Worm (Caenorhabditis elegans) whole organism, L2 larva: ENCODE data around the gene C53D6.11.

Experiments used
- C34F6.9 ChIP-seq: fragments of 150-350 bp; optimal IDR thresholded peaks from 2 replicates; lab custom pipeline; 2014; ENCODE audit warnings: missing biosample characterization, missing genetic modification characterization
- F13H6.1 ChIP-seq: sonication (generic microtip); optimal IDR thresholded peaks from 2 replicates; lab custom pipeline; 2016; ENCODE audit warnings: missing genetic modification characterization, missing compliant biosample characterization
- R02D3.7 ChIP-seq: fragments of 150-350 bp; optimal IDR thresholded peaks from 2 replicates; lab custom pipeline; 2014; ENCODE audit warnings: missing biosample characterization, missing genetic modification characterization
- Y55F3AM.14 ChIP-seq: fragments of 200-800 bp; sonication (Bioruptor generic); optimal IDR thresholded peaks from 2 replicates; lab custom pipeline; 2018; ENCODE audit warnings: mild to moderate bottlenecking, missing genetic modification characterization, missing compliant biosample characterization
- ZK546.5 ChIP-seq: sonication (generic microtip); optimal IDR thresholded peaks from 2 replicates; lab custom pipeline; 2017; ENCODE audit warnings: missing biosample characterization, missing genetic modification characterization
- aly-2 ChIP-seq: fragments of 150-350 bp; optimal IDR thresholded peaks from 2 replicates; lab custom pipeline; 2014; ENCODE audit warnings: missing biosample characterization, missing genetic modification characterization
- ama-1 ChIP-seq: fragments of 150-350 bp; optimal IDR thresholded peaks from 2 replicates; lab custom pipeline; 2018; ENCODE audit warnings: inconsistent platforms
- ceh-82 ChIP-seq: fragments of 150-350 bp; optimal IDR thresholded peaks from 2 replicates; lab custom pipeline; 2014; ENCODE audit warnings: missing biosample characterization, missing genetic modification characterization
- crh-2 ChIP-seq: sonication (generic microtip); optimal IDR thresholded peaks from 2 replicates; lab custom pipeline; 2017; ENCODE audit warnings: missing biosample characterization, missing genetic modification characterization
- dmd-4 ChIP-seq: sonication (generic microtip); optimal IDR thresholded peaks from 2 replicates; lab custom pipeline; 2017; ENCODE audit warnings: missing biosample characterization, missing genetic modification characterization
- elt-1 ChIP-seq: fragments of 150-350 bp; optimal IDR thresholded peaks from 2 replicates; lab custom pipeline; 2014; ENCODE audit warnings: missing biosample characterization, missing genetic modification characterization
- elt-3 ChIP-seq: sonication (generic microtip); optimal IDR thresholded peaks from 2 replicates; lab custom pipeline; 2017; ENCODE audit warnings: missing biosample characterization, missing genetic modification characterization
- lin-13 ChIP-seq: fragments of 150-350 bp; optimal IDR thresholded peaks from 2 replicates; lab custom pipeline; 2014; ENCODE audit warnings: missing biosample characterization, missing genetic modification reagents, missing genetic modification characterization
- lin-39 ChIP-seq: fragments of 150-350 bp; optimal IDR thresholded peaks from 2 replicates; lab custom pipeline; 2014; ENCODE audit warnings: missing biosample characterization, missing genetic modification reagents, missing genetic modification characterization
- lsy-2 ChIP-seq, 2 experiments: fragments of 150-350 bp in 1 of 2; sonication (generic microtip) in 1 of 2; optimal IDR thresholded peaks; 2 replicates each; lab custom pipeline; 2014 to 2017; ENCODE audit warnings: missing biosample characterization in 2 of 2, missing genetic modification characterization in 2 of 2
- mbf-1 ChIP-seq: sonication (generic microtip); optimal IDR thresholded peaks from 2 replicates; lab custom pipeline; 2017; ENCODE audit warnings: missing biosample characterization, missing genetic modification characterization
- mdl-1 ChIP-seq, 2 experiments: fragments of 150-350 bp in 1 of 2; sonication (generic microtip) in 1 of 2; optimal IDR thresholded peaks; 2 replicates each; lab custom pipeline; 2017; ENCODE audit warnings: missing biosample characterization in 2 of 2, missing genetic modification characterization in 2 of 2
- nhr-10 ChIP-seq: sonication (generic microtip); optimal IDR thresholded peaks from 2 replicates; lab custom pipeline; 2017; ENCODE audit warnings: missing biosample characterization, missing genetic modification characterization
- nhr-11 ChIP-seq: fragments of 150-350 bp; optimal IDR thresholded peaks from 2 replicates; lab custom pipeline; 2014; ENCODE audit warnings: missing biosample characterization, missing genetic modification characterization
- nhr-12 ChIP-seq: fragments of 150-350 bp; optimal IDR thresholded peaks from 2 replicates; lab custom pipeline; 2014; ENCODE audit warnings: missing biosample characterization, missing genetic modification characterization
- nhr-129 ChIP-seq: fragments of 150-350 bp; optimal IDR thresholded peaks from 2 replicates; lab custom pipeline; 2014; ENCODE audit warnings: missing biosample characterization, missing genetic modification characterization
- nhr-21 ChIP-seq: fragments of 150-350 bp; optimal IDR thresholded peaks from 2 replicates; lab custom pipeline; 2014; ENCODE audit warnings: missing biosample characterization, missing genetic modification characterization
- nhr-237 ChIP-seq: fragments of 150-350 bp; optimal IDR thresholded peaks from 2 replicates; lab custom pipeline; 2014; ENCODE audit warnings: missing biosample characterization, missing genetic modification characterization
- nhr-25 ChIP-seq: fragments of 150-350 bp; sonication (generic microtip); optimal IDR thresholded peaks from 3 replicates; lab custom pipeline; 2014; ENCODE audit warnings: missing biosample characterization, missing genetic modification characterization
- nhr-77 ChIP-seq: fragments of 150-350 bp; optimal IDR thresholded peaks from 2 replicates; lab custom pipeline; 2014; ENCODE audit warnings: missing biosample characterization, missing genetic modification characterization
- peb-1 ChIP-seq: fragments of 150-350 bp; optimal IDR thresholded peaks from 2 replicates; lab custom pipeline; 2014; ENCODE audit warnings: missing biosample characterization, missing genetic modification characterization
- skn-1 ChIP-seq: sonication (generic microtip); optimal IDR thresholded peaks from 2 replicates; lab custom pipeline; 2017; ENCODE audit warnings: missing biosample characterization, missing genetic modification characterization
- sma-3 ChIP-seq: sonication (generic microtip); optimal IDR thresholded peaks from 2 replicates; lab custom pipeline; 2016; ENCODE audit warnings: missing genetic modification reagents, missing genetic modification characterization, missing compliant biosample characterization
- sma-9 ChIP-seq, 2 experiments: fragments of 150-350 bp in 1 of 2; sonication (generic microtip) in 1 of 2; optimal IDR thresholded peaks; 2 replicates each; lab custom pipeline; 2014 to 2016; ENCODE audit warnings: missing genetic modification characterization in 2 of 2, mild to moderate bottlenecking in 1 of 2, missing biosample characterization in 1 of 2, missing compliant biosample characterization in 1 of 2, missing genetic modification reagents in 1 of 2, moderate library complexity in 1 of 2
- unc-39 ChIP-seq: fragments of 150-350 bp; optimal IDR thresholded peaks from 2 replicates; lab custom pipeline; 2014; ENCODE audit warnings: missing biosample characterization, missing genetic modification characterization
- unc-55 ChIP-seq: fragments of 150-350 bp; sonication (generic microtip); optimal IDR thresholded peaks from 3 replicates; lab custom pipeline; 2014; ENCODE audit warnings: missing biosample characterization, missing genetic modification reagents, missing genetic modification characterization
- unc-62 ChIP-seq: fragments of 150-350 bp; optimal IDR thresholded peaks from 2 replicates; lab custom pipeline; 2014; ENCODE audit warnings: missing biosample characterization, missing genetic modification reagents, missing genetic modification characterization
- ztf-1 ChIP-seq: fragments of 200-800 bp; sonication (Bioruptor generic); conservative IDR thresholded peaks from 2 replicates; pipeline ENCODE4 v1.3.6; 2022; ENCODE audit warnings: missing genetic modification characterization, missing compliant biosample characterization
- ztf-11 ChIP-seq: sonication (generic microtip); optimal IDR thresholded peaks from 2 replicates; lab custom pipeline; 2017; ENCODE audit warnings: missing biosample characterization, missing genetic modification characterization
- ztf-4 ChIP-seq: fragments of 150-350 bp; optimal IDR thresholded peaks from 2 replicates; lab custom pipeline; 2014; ENCODE audit warnings: missing biosample characterization, missing genetic modification characterization

The C53D6.11 gene

ce11 chrIV:8973249-8973958 is 37.0 kb upstream of the C53D6.11 start, which contains the start of gene C53B4.3 (continued):
- TF ChIP-seq lsy-2 (tag; optimal IDR thresholded peaks at IDR 0.05; lab: Kevin White, UChicago) (peak; percentile 51 to 75), nhr-11 (tag; lab: Kevin White, UChicago) (no peak), aly-2 (tag; lab: Kevin White, UChicago) (no peak), elt-3 (tag; lab: Kevin White, UChicago) (no peak), nhr-237 (no peak), R02D3.7 (tag; lab: Kevin White, UChicago) (no peak), C34F6.9 (tag; lab: Kevin White, UChicago) (peak; percentile 68), skn-1 (tag; lab: Kevin White, UChicago) (no peak), mbf-1 (tag; lab: Kevin White, UChicago) (no peak), mdl-1 (tag; optimal IDR thresholded peaks at IDR 0.05; lab: Kevin White, UChicago) (no peak), dmd-4 (tag; lab: Kevin White, UChicago) (peak; percentile 28), peb-1 (tag; lab: Kevin White, UChicago) (no peak)
- TF ChIP-seq, all 48 proteins: peak for 16

ce11 chrIV:8974543-8975330 is 35.6 kb upstream of the C53D6.11 start:
- TF ChIP-seq unc-39 (tag; lab: Kevin White, UChicago) (no peak), nhr-10 (tag; lab: Kevin White, UChicago) (no peak), mbf-1 (tag; lab: Kevin White, UChicago) (no peak), ama-1 (no peak), ztf-4 (tag; lab: Kevin White, UChicago) (peak; percentile 17), unc-55 (GFP tag; lab: Kevin White, UChicago) (no peak), unc-62 (GFP tag; lab: Kevin White, UChicago) (no peak), F13H6.1 (peak; percentile 34), nhr-129 (tag; lab: Kevin White, UChicago) (peak; percentile 42), lsy-2 (tag; optimal IDR thresholded peaks at IDR 0.05; lab: Kevin White, UChicago) (peak in 1 of 2 experiments; percentile 63), C34F6.9 (tag; lab: Kevin White, UChicago) (peak; percentile 56), nhr-237 (no peak), ztf-11 (tag; lab: Kevin White, UChicago) (no peak), nhr-11 (tag; lab: Kevin White, UChicago) (no peak), sma-9 (GFP tag; optimal IDR thresholded peaks at IDR 0.05; lab: Kevin White, UChicago) (peak; percentile 36), sma-9 (tag; optimal IDR thresholded peaks at IDR 0.05; lab: Kevin White, UChicago) (no peak), lin-13 (GFP tag; lab: Kevin White, UChicago) (no peak), ztf-1 (no peak), crh-2 (tag; lab: Kevin White, UChicago) (peak; percentile 10), ZK546.5 (tag; lab: Kevin White, UChicago) (no peak), nhr-77 (no peak)

- TF ChIP-seq ceh-82 = no peak
- no peak for TF ChIP-seq elt-3 (tag; lab: Kevin White, UChicago)
- TF ChIP-seq lsy-2 (tag; optimal IDR thresholded peaks at IDR 0.05; lab: Kevin White, UChicago) = no peak
- TF ChIP-seq elt-1 (tag; lab: Kevin White, UChicago) = no peak
- no peak for TF ChIP-seq ama-1
- no peak for TF ChIP-seq lin-13 (GFP tag; lab: Kevin White, UChicago)
- TF ChIP-seq sma-3 (GFP tag; lab: Kevin White, UChicago) = no peak
- TF ChIP-seq nhr-12 (tag; lab: Kevin White, UChicago) = no peak
- no peak for TF ChIP-seq ztf-4 (tag; lab: Kevin White, UChicago)
- TF ChIP-seq dmd-4 (tag; lab: Kevin White, UChicago) = no peak
- no peak for TF ChIP-seq nhr-25 (tag; lab: Kevin White, UChicago)
- no peak for TF ChIP-seq ztf-1
- TF ChIP-seq mbf-1 (tag; lab: Kevin White, UChicago) = no peak
- TF ChIP-seq nhr-10 (tag; lab: Kevin White, UChicago) = no peak
- TF ChIP-seq mdl-1 (tag; optimal IDR thresholded peaks at IDR 0.05; lab: Kevin White, UChicago) = no peak
- TF ChIP-seq nhr-21 (tag; lab: Kevin White, UChicago) = no peak
- no peak for TF ChIP-seq unc-62 (GFP tag; lab: Kevin White, UChicago)
- no peak for TF ChIP-seq unc-55 (GFP tag; lab: Kevin White, UChicago)
- no peak for TF ChIP-seq lin-39 (tag; lab: Kevin White, UChicago)
- TF ChIP-seq Y55F3AM.14 (GFP tag; lab: Kevin White, UChicago) = no peak
These were observed 35.1 kb upstream of the C53D6.11 start, which contains the start of gene pdzd-8 for ce11 chrIV:8975331-8975625. Gene pdzd-8 (plus strand): TSS chrIV:8975526.
